Worm (Caenorhabditis elegans): Measurements from ENCODE around the gene nhr-109.

DNA sequence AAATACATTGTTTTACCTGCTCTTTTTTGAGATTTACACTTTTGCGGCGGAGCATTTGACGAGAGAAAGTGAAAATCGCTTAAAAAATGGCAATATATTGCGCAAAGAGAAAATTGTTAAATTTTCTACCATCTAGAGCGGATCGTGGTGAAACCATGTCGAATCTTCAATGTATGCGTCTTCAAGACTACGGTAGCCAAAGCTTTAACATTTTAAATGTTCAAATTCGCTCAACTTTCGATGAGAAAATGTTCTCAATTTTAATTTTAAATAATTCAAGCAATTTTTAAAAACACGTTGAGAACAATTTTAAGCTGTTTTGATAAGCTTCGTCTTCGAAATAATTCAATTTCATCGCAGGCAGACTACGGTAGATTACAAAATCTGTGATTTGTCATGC, 27.1 kb downstream of the nhr-109 start:
- no peak for TF ChIP-seq W03F9.2 (tag; optimal IDR thresholded peaks at IDR 0.05)
- no peak for TF ChIP-seq him-1 (tag; optimal IDR thresholded peaks at IDR 0.05)
